Fruit fly (Drosophila melanogaster): ENCODE results near the gene CG9008.

Gene CG9008

dm6 chr2L:13735838-13736237 lies 44.1 kb downstream of the CG9008 start, which contains the start of gene nur:
Gene nur, plus strand, starts transcription at chr2L:13736138.
- TF ChIP-seq CG8632 (GFP tag; optimal IDR thresholded peaks at IDR 0.05) = no peak
- no peak for TF ChIP-seq CG8119 (GFP tag; IDR thresholded peaks at IDR 0.05)
- no peak for TF ChIP-seq achi (GFP tag; optimal IDR thresholded peaks at IDR 0.05)
- TF ChIP-seq salr (GFP tag; optimal IDR thresholded peaks at IDR 0.05) = no peak
- TF ChIP-seq Sox14 (GFP tag; optimal IDR thresholded peaks at IDR 0.05) = no peak
- TF ChIP-seq CG16779 (tag; optimal IDR thresholded peaks at IDR 0.05) = no peak
- no peak for TF ChIP-seq Lpt (GFP tag; optimal IDR thresholded peaks at IDR 0.05)
- no peak for TF ChIP-seq OdsH (GFP tag; optimal IDR thresholded peaks at IDR 0.05)
- TF ChIP-seq lz (GFP tag; optimal IDR thresholded peaks at IDR 0.05) = no peak
- no peak for TF ChIP-seq fkh (GFP tag; optimal IDR thresholded peaks at IDR 0.05)
- TF ChIP-seq Eip75B (GFP tag; optimal IDR thresholded peaks at IDR 0.05) = no peak
- TF ChIP-seq Blimp-1 (GFP tag; optimal IDR thresholded peaks at IDR 0.05) = no peak
- no peak for TF ChIP-seq Sox102F (GFP tag; optimal IDR thresholded peaks at IDR 0.05)

- TF ChIP-seq Eip78C (GFP tag) (no peak), CG9139 (GFP tag; optimal IDR thresholded peaks at IDR 0.05) (no peak), OdsH (GFP tag; optimal IDR thresholded peaks at IDR 0.05) (no peak), achi (GFP tag; optimal IDR thresholded peaks at IDR 0.05) (no peak), Sox15 (GFP tag; optimal IDR thresholded peaks at IDR 0.05) (no peak), eg (GFP tag; IDR thresholded peaks at IDR 0.05) (no peak), Met (GFP tag; optimal IDR thresholded peaks at IDR 0.05) (no peak), ss (GFP tag; optimal IDR thresholded peaks at IDR 0.05) (no peak), Hr39 (GFP tag; optimal IDR thresholded peaks at IDR 0.05) (no peak), cyc (GFP tag; optimal IDR thresholded peaks at IDR 0.05) (no peak), topi (GFP tag; optimal IDR thresholded peaks at IDR 0.05) (no peak), net (GFP tag; optimal IDR thresholded peaks at IDR 0.05) (no peak), CG32006 (GFP tag; optimal IDR thresholded peaks at IDR 0.05) (no peak), Eip93F (GFP tag; optimal IDR thresholded peaks at IDR 0.05) (no peak), CG4318 (GFP tag; optimal IDR thresholded peaks at IDR 0.05) (no peak), CG8632 (GFP tag; optimal IDR thresholded peaks at IDR 0.05) (no peak), Blimp-1 (GFP tag; optimal IDR thresholded peaks at IDR 0.05) (no peak)
These were observed 47.7 kb downstream of the CG9008 start for dm6 chr2L:13732287-13732686.
